Fruit fly (Drosophila melanogaster): ENCODE results near the gene osa.
A peak's percentile ranks its signal among the peaks of the same experiment; 100 is the strongest.

osa gene

DNA sequence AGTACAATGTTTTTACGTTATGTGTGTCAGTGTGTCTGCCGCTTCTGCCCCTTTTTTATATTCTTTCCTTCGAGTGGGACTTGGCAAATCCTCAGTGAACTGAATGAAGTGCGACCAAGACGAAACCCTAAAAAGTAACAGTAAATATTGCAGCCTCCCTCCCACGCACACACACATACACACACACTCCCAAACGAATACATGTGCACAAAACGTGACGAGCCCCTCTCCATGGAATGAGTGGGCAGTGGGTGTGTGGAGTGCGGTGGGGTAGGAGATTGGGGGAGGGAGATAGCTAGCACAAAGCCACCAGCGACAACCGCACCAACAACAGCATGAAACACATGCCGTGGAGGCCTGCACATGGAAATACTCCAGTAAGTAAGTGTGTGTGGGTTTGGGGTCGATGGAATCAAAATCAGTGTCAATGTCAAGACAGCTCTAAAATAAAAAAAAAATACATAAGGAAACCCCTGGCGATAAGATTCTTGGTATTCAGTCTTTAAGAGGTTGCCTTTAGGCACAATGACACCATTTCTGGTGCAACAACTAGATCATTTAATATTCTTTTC is 3.3 kb downstream of the osa start:
- TF ChIP-seq ovo (GFP tag; optimal IDR thresholded peaks at IDR 0.05), result no peak
- TF ChIP-seq pad (GFP tag; optimal IDR thresholded peaks at IDR 0.05), result peak; percentile 92
- no peak for TF ChIP-seq CG12768 (GFP tag; optimal IDR thresholded peaks at IDR 0.05)
- no peak for TF ChIP-seq CG1620 (GFP tag; optimal IDR thresholded peaks at IDR 0.05)
- no peak for TF ChIP-seq toe (GFP tag; optimal IDR thresholded peaks at IDR 0.05)

DNA sequence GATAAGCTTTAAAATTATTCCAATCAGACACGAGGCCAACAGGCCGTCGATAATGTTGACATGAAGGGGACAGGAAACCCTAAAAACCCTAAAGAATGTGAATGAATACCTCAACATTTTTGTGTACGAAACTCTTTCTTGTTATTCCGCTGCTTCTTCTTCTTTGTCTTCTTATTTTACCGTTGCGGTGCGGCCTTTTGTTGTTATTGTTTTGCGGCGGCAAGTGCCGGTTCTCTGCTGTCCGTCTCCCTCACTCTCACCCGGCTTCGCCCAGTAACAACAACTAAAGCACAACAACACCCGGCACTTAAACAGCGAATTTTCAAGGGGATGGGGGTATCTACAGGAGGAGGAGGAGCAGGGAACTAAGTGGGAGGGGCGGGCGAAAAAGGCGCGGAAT is 3.8 kb downstream of the osa start:
- TF ChIP-seq CG11617 (GFP tag; optimal IDR thresholded peaks at IDR 0.05) (no peak), tj (GFP tag; optimal IDR thresholded peaks at IDR 0.05) (peak; percentile 56), cic (GFP tag; optimal IDR thresholded peaks at IDR 0.05) (peak; percentile 33), ovo (GFP tag; optimal IDR thresholded peaks at IDR 0.05) (peak; percentile 53), CG14711 (tag; optimal IDR thresholded peaks at IDR 0.05) (peak; percentile 58), cnc (optimal IDR thresholded peaks at IDR 0.05) (no peak)

DNA sequence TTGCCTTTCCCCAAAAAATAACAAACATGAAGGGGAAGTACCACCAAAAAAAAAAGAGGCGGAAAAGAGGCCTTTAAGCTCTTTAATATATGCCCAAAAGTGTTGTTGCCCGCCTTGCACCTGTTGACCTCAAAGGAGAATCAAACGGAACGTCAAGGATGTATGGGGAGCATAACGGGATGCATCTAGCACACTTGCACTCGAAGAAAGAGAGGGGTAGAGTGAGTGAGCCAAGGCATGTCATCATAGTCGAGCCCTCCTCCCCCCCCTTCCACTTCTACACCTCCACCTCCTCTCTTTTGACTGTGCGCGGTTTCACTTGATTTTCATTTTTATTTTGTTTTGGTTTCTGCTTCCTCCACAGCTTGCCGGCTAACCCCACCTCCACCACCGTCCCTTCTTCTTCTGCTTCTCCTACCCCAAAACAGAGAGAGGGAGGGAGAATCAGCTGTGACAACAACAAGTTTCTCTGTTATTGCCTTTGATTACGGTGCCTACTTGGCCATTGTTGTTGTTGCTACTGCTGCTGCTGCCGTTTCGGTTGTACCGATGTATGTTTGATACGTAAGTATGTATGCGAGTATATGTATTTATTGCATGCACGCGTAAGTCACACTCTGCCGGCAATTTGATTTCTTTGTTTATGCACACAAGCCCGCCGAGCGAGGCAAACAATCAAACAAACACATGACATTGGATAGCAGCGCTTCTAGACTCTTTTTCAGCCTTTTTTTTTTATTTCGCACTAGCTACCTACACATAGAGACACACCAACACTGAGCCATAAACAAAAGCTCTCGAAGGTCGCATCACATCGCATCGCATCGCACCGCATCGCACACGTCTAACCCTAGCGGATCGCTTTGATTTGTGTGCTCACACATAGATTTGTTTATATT is 5.3 kb downstream of the osa start:
- peak; percentile 27 for TF ChIP-seq cic (GFP tag; optimal IDR thresholded peaks at IDR 0.05)
- no peak for TF ChIP-seq CG11617 (GFP tag; optimal IDR thresholded peaks at IDR 0.05)
- TF ChIP-seq CG7045 (GFP tag; optimal IDR thresholded peaks at IDR 0.05), result no peak
- TF ChIP-seq Crg-1 (GFP tag; optimal IDR thresholded peaks at IDR 0.05), result no peak
- no peak for TF ChIP-seq toe (GFP tag; optimal IDR thresholded peaks at IDR 0.05)
- peak; percentile 29 for TF ChIP-seq ovo (GFP tag; optimal IDR thresholded peaks at IDR 0.05)
- TF ChIP-seq CG1620 (GFP tag; optimal IDR thresholded peaks at IDR 0.05), result no peak
- TF ChIP-seq cnc (optimal IDR thresholded peaks at IDR 0.05), result no peak
- no peak for TF ChIP-seq CG14711 (tag; optimal IDR thresholded peaks at IDR 0.05)
- no peak for TF ChIP-seq Hr96 (GFP tag; optimal IDR thresholded peaks at IDR 0.05)
- TF ChIP-seq bab1 (GFP tag; optimal IDR thresholded peaks at IDR 0.05), result no peak
- peak; percentile 56 for TF ChIP-seq tj (GFP tag; optimal IDR thresholded peaks at IDR 0.05)
- no peak for TF ChIP-seq CG7101 (tag; optimal IDR thresholded peaks at IDR 0.05)
- TF ChIP-seq pad (GFP tag; optimal IDR thresholded peaks at IDR 0.05), result peak; percentile 82
- no peak for TF ChIP-seq CG5204 (GFP tag; optimal IDR thresholded peaks at IDR 0.05)
- TF ChIP-seq Mnt (GFP tag; optimal IDR thresholded peaks at IDR 0.05), result no peak
- no peak for TF ChIP-seq kay (GFP tag; ENCODE audit: borderline replicate concordance)
- no peak for TF ChIP-seq CG33017 (tag; optimal IDR thresholded peaks at IDR 0.05)
- no peak for TF ChIP-seq Clk (GFP tag; optimal IDR thresholded peaks at IDR 0.05)
- peak; percentile 28 for TF ChIP-seq CG12768 (GFP tag; optimal IDR thresholded peaks at IDR 0.05)

DNA sequence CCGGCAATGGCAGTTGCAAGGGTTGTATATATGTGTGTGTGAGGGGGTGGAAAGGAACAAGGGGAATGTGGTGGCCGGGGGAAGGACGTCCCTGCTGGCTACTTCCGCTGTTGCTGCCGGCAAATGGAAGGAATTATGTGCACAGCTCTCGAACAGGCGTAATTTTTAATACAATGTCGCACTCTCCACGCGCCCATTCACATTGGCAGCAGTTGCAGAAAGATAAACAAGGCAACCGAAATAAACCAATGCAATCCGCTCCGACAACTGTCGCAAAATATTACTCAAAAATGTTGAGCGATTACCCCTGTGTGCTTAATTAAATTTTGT is 6.5 kb downstream of the osa start:
- TF ChIP-seq Hr96 (GFP tag; optimal IDR thresholded peaks at IDR 0.05) (no peak), toe (GFP tag; optimal IDR thresholded peaks at IDR 0.05) (no peak), CG11617 (GFP tag; optimal IDR thresholded peaks at IDR 0.05) (no peak)

DNA sequence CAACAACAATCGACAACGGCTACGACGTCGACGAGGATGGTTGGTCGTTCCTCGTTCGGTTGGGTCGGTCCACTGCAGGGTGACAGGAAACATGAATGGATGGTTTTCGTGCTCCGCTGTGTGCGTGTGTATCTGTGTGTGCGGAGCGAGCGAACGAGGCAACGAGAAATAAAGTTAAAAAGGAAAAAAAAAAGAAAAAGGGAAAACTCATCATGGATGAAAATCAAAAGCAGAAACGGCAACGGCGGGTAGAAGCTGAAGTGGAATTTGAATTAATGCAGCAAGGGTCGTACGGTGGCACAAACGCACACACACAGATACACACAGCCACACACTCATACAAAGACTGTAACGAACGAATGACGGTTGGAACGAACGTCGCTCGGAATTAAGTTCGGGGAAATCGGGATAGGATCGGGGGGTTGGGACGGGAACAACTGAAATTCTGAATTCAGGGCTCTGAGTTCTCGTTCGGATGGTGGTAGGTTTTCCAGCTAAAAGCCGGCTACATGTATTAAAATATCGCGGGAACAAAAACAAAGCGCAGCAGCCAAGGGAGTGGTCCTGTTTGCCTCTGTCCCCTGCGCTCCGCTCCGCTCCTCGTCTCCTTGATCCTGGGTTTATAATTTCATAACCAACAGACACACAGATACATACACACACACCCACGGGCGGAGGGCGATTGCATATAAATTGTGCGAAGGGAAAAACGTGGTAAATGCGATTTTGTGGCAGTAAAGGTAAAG is 7.1 kb downstream of the osa start:
- no peak for TF ChIP-seq CG7045 (GFP tag; optimal IDR thresholded peaks at IDR 0.05)
- TF ChIP-seq kay (GFP tag; ENCODE audit: borderline replicate concordance), result no peak
- TF ChIP-seq bab1 (GFP tag; optimal IDR thresholded peaks at IDR 0.05), result no peak
- TF ChIP-seq CG7101 (tag; optimal IDR thresholded peaks at IDR 0.05), result no peak
- TF ChIP-seq cnc (optimal IDR thresholded peaks at IDR 0.05), result no peak
- TF ChIP-seq tj (GFP tag; optimal IDR thresholded peaks at IDR 0.05), result no peak

DNA sequence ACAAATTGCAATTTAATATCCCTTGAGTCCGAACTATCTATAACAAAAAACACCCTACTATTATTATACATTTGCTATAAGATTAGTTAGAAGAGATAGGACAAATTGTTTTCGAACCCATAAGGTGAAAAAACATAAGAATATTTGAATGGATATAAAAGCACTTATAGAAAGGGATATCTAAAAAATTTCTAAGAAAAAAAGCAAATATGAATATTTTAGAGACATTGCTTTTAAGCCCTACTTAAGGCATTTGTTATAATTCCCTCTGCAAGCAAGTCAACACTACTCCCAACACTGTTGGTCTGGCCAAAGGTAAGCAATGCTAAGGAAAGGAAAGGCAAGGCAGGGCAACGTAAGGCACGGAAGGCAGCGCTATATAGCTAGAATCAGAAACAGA is 7.7 kb downstream of the osa start:
- TF ChIP-seq bab1 (GFP tag; optimal IDR thresholded peaks at IDR 0.05) (no peak), pad (GFP tag; optimal IDR thresholded peaks at IDR 0.05) (no peak), CG11617 (GFP tag; optimal IDR thresholded peaks at IDR 0.05) (no peak), CG5204 (GFP tag; optimal IDR thresholded peaks at IDR 0.05) (no peak), CG14711 (tag; optimal IDR thresholded peaks at IDR 0.05) (no peak), Hr96 (GFP tag; optimal IDR thresholded peaks at IDR 0.05) (no peak), Mnt (GFP tag; optimal IDR thresholded peaks at IDR 0.05) (no peak), kay (GFP tag; ENCODE audit: borderline replicate concordance) (no peak), cnc (optimal IDR thresholded peaks at IDR 0.05) (no peak), tj (GFP tag; optimal IDR thresholded peaks at IDR 0.05) (no peak), cic (GFP tag; optimal IDR thresholded peaks at IDR 0.05) (no peak), ovo (GFP tag; optimal IDR thresholded peaks at IDR 0.05) (no peak), CG1620 (GFP tag; optimal IDR thresholded peaks at IDR 0.05) (no peak), CG12768 (GFP tag; optimal IDR thresholded peaks at IDR 0.05) (no peak), CG7045 (GFP tag; optimal IDR thresholded peaks at IDR 0.05) (no peak), CG7101 (tag; optimal IDR thresholded peaks at IDR 0.05) (no peak), Clk (GFP tag; optimal IDR thresholded peaks at IDR 0.05) (no peak), toe (GFP tag; optimal IDR thresholded peaks at IDR 0.05) (no peak), Crg-1 (GFP tag; optimal IDR thresholded peaks at IDR 0.05) (no peak), CG33017 (tag; optimal IDR thresholded peaks at IDR 0.05) (no peak)

Data from whole organism, adult.